Worm (Caenorhabditis elegans) whole organism, young adult: ENCODE results near the gene Y55F3BR.11.
A peak's percentile ranks its signal among the peaks of the same experiment; 100 is the strongest.

Source experiments
- C06A6.2 ChIP-seq: fragments of 200-800 bp; sonication (Bioruptor generic); conservative IDR thresholded peaks from 2 replicates; pipeline ENCODE4 v1.3.6; 2022; ENCODE audit warnings: missing genetic modification characterization, missing compliant biosample characterization
- C17E4.6 ChIP-seq: fragments of 200-800 bp; sonication (Bioruptor generic); IDR thresholded peaks from 2 replicates; pipeline ENCODE4 v1.3.6; 2022; ENCODE audit warnings: missing genetic modification reagents, missing genetic modification characterization, missing compliant biosample characterization
- F22D6.2 ChIP-seq: sonication (generic microtip); optimal IDR thresholded peaks from 2 replicates; lab custom pipeline; 2016; ENCODE audit warnings: mild to moderate bottlenecking, missing genetic modification characterization, missing compliant biosample characterization
- F23B12.7 ChIP-seq: sonication (generic microtip); optimal IDR thresholded peaks from 2 replicates; lab custom pipeline; 2017; ENCODE audit warnings: missing genetic modification characterization, mild to moderate bottlenecking, missing compliant biosample characterization, antibody characterized with exemption, moderate library complexity; ENCODE audit not compliant: insufficient read depth
- F37B4.10 ChIP-seq: fragments of 200-800 bp; sonication (Bioruptor generic); IDR thresholded peaks from 2 replicates; pipeline ENCODE4 v1.3.6; 2022; ENCODE audit warnings: missing genetic modification characterization, missing compliant biosample characterization
- K11D2.4 ChIP-seq: fragments of 200-800 bp; sonication (Bioruptor generic); IDR thresholded peaks from 2 replicates; pipeline ENCODE4 v1.3.6; 2022; ENCODE audit warnings: missing genetic modification reagents, missing genetic modification characterization, missing compliant biosample characterization
- Y53G8AR.9 ChIP-seq: fragments of 200-800 bp; sonication (Bioruptor generic); conservative IDR thresholded peaks from 2 replicates; pipeline ENCODE4 v1.3.6; 2022; ENCODE audit warnings: missing genetic modification reagents, missing genetic modification characterization, missing compliant biosample characterization
- Y56A3A.18 ChIP-seq: fragments of 200-800 bp; sonication (Bioruptor generic); IDR thresholded peaks from 2 replicates; pipeline ENCODE4 v1.3.6; 2022; ENCODE audit warnings: missing genetic modification reagents, missing genetic modification characterization, missing compliant biosample characterization
- Y95B8A.8 ChIP-seq: fragments of 200-800 bp; sonication (Bioruptor generic); IDR thresholded peaks from 2 replicates; pipeline ENCODE4 v1.3.6; 2022; ENCODE audit warnings: missing genetic modification reagents, missing genetic modification characterization, missing compliant biosample characterization
- akir-1 ChIP-seq: fragments of 200-800 bp; sonication (Bioruptor generic); optimal IDR thresholded peaks from 2 replicates; lab custom pipeline; 2018; ENCODE audit warnings: mild to moderate bottlenecking, missing genetic modification characterization, moderate library complexity, missing compliant biosample characterization
- athp-1 ChIP-seq: sonication (generic microtip); optimal IDR thresholded peaks from 2 replicates; lab custom pipeline; 2017; ENCODE audit warnings: mild to moderate bottlenecking, missing genetic modification characterization, missing compliant biosample characterization
- attf-5 ChIP-seq: fragments of 200-800 bp; sonication (Bioruptor generic); optimal IDR thresholded peaks from 2 replicates; lab custom pipeline; 2018; ENCODE audit warnings: mild to moderate bottlenecking, missing genetic modification characterization, missing compliant biosample characterization
- cebp-1 ChIP-seq, 2 experiments: fragments of 200-800 bp in 1 of 2; sonication (Bioruptor generic) in 1 of 2; sonication (generic microtip) in 1 of 2; IDR thresholded peaks in 1 of 2; optimal IDR thresholded peaks in 1 of 2; 2 replicates each; pipeline versions ENCODE4 v1.3.6 to Lab custom; 2017 to 2022; ENCODE audit warnings: missing compliant biosample characterization in 2 of 2, missing genetic modification characterization in 2 of 2, mild to moderate bottlenecking in 1 of 2, missing genetic modification reagents in 1 of 2, moderate library complexity in 1 of 2
- ceh-27 ChIP-seq: fragments of 200-800 bp; sonication (Bioruptor generic); optimal IDR thresholded peaks from 2 replicates; lab custom pipeline; 2018; ENCODE audit warnings: mild to moderate bottlenecking, missing genetic modification characterization, moderate library complexity, missing compliant biosample characterization
- ceh-79 ChIP-seq: sonication (generic microtip); optimal IDR thresholded peaks from 2 replicates; lab custom pipeline; 2017; ENCODE audit warnings: mild to moderate bottlenecking, missing genetic modification characterization, missing compliant biosample characterization
- die-1 ChIP-seq: sonication (generic microtip); optimal IDR thresholded peaks from 2 replicates; lab custom pipeline; 2016; ENCODE audit warnings: missing genotype, mild to moderate bottlenecking, missing genetic modification characterization, missing compliant biosample characterization
- dpl-1 ChIP-seq: fragments of 150-350 bp; optimal IDR thresholded peaks from 2 replicates; lab custom pipeline; 2014; ENCODE audit warnings: missing biosample characterization, missing genetic modification reagents, missing genetic modification characterization
- efl-1 ChIP-seq: fragments of 150-350 bp; optimal IDR thresholded peaks from 2 replicates; lab custom pipeline; 2014; ENCODE audit warnings: missing biosample characterization, missing genetic modification reagents, missing genetic modification characterization
- egl-18 ChIP-seq: fragments of 200-800 bp; sonication (Bioruptor generic); IDR thresholded peaks from 2 replicates; pipeline ENCODE4 v1.3.6; 2022; ENCODE audit warnings: missing genetic modification reagents, missing genetic modification characterization, missing compliant biosample characterization
- ekl-4 ChIP-seq: fragments of 200-800 bp; sonication (Bioruptor generic); IDR thresholded peaks from 2 replicates; pipeline ENCODE4 v1.3.6; 2022; ENCODE audit warnings: missing genetic modification reagents, missing genetic modification characterization, missing compliant biosample characterization
- hlh-12 ChIP-seq: sonication (generic microtip); optimal IDR thresholded peaks from 2 replicates; lab custom pipeline; 2016; ENCODE audit warnings: missing genetic modification characterization, missing compliant biosample characterization
- hsf-1 ChIP-seq: fragments of 200-800 bp; sonication (Bioruptor generic); IDR thresholded peaks from 2 replicates; pipeline ENCODE4 v1.3.6; 2022; ENCODE audit warnings: missing genetic modification reagents, missing genetic modification characterization, missing compliant biosample characterization
- lin-26 ChIP-seq: fragments of 200-800 bp; sonication (Bioruptor generic); IDR thresholded peaks from 2 replicates; pipeline ENCODE4 v1.3.6; 2022; ENCODE audit warnings: missing genetic modification reagents, missing genetic modification characterization, missing compliant biosample characterization
- lin-35 ChIP-seq, 3 experiments: fragments of 150-350 bp in 2 of 3; sonication (generic microtip) in 1 of 3; optimal IDR thresholded peaks; 2 replicates each; lab custom pipeline; 2014 to 2018; ENCODE audit warnings: missing biosample characterization in 3 of 3, missing genetic modification characterization in 3 of 3, missing genetic modification reagents in 3 of 3
- lin-40 ChIP-seq: sonication (generic microtip); optimal IDR thresholded peaks from 2 replicates; lab custom pipeline; 2016; ENCODE audit warnings: missing genetic modification characterization, mild to moderate bottlenecking, missing compliant biosample characterization, missing genotype, missing genetic modification reagents
- madf-6 ChIP-seq: fragments of 200-800 bp; sonication (Bioruptor generic); IDR thresholded peaks from 2 replicates; pipeline ENCODE4 v1.3.6; 2022; ENCODE audit warnings: missing genetic modification reagents, missing genetic modification characterization, missing compliant biosample characterization
- mcd-1 ChIP-seq: fragments of 200-800 bp; sonication (Bioruptor generic); IDR thresholded peaks from 2 replicates; pipeline ENCODE4 v1.3.6; 2022; ENCODE audit warnings: missing genetic modification reagents, missing genetic modification characterization, missing compliant biosample characterization
- mes-4 ChIP-seq: sonication (generic microtip); optimal IDR thresholded peaks from 2 replicates; lab custom pipeline; 2016; ENCODE audit warnings: missing genotype, missing genetic modification characterization, missing compliant biosample characterization
- nfya-1 ChIP-seq: sonication (generic microtip); optimal IDR thresholded peaks from 2 replicates; lab custom pipeline; 2017; ENCODE audit warnings: antibody characterized with exemption, missing compliant biosample characterization, missing genetic modification characterization, borderline replicate concordance; ENCODE audit not compliant: insufficient read depth
- nfya-2 ChIP-seq: fragments of 200-800 bp; sonication (Bioruptor generic); IDR thresholded peaks from 2 replicates; pipeline ENCODE4 v1.3.6; 2022; ENCODE audit warnings: missing genetic modification reagents, missing genetic modification characterization, missing compliant biosample characterization
- pbrm-1 ChIP-seq: fragments of 200-800 bp; sonication (Bioruptor generic); IDR thresholded peaks from 2 replicates; pipeline ENCODE4 v1.3.6; 2022; ENCODE audit warnings: missing genetic modification reagents, missing genetic modification characterization, missing compliant biosample characterization
- pha-4 ChIP-seq: fragments of 150-350 bp; sonication (generic microtip); optimal IDR thresholded peaks from 2 replicates; lab custom pipeline; 2014; ENCODE audit warnings: missing biosample characterization, missing genetic modification reagents, missing genetic modification characterization
- repo-1 ChIP-seq: sonication (generic microtip); optimal IDR thresholded peaks from 2 replicates; lab custom pipeline; 2017; ENCODE audit warnings: mild to moderate bottlenecking, missing genetic modification characterization, missing compliant biosample characterization
- sea-2 ChIP-seq: fragments of 200-800 bp; sonication (Bioruptor generic); IDR thresholded peaks from 2 replicates; pipeline ENCODE4 v1.3.6; 2022; ENCODE audit warnings: missing genetic modification characterization, missing compliant biosample characterization
- snpc-1.3 ChIP-seq: sonication (generic microtip); optimal IDR thresholded peaks from 2 replicates; lab custom pipeline; 2017; ENCODE audit warnings: missing genetic modification characterization, mild to moderate bottlenecking, missing compliant biosample characterization, antibody characterized with exemption, moderate library complexity, missing genotype, missing genetic modification reagents; ENCODE audit not compliant: insufficient read depth
- snpc-4 ChIP-seq, 5 experiments: fragments of 150-350 bp in 1 of 5; sonication (generic microtip) in 4 of 5; optimal IDR thresholded peaks; 2 replicates each; lab custom pipeline; 2014 to 2018; ENCODE audit warnings: missing genetic modification characterization in 5 of 5, missing biosample characterization in 3 of 5, antibody characterized with exemption in 2 of 5, mild to moderate bottlenecking in 2 of 5, missing compliant biosample characterization in 2 of 5, missing genotype in 2 of 5, moderate library complexity in 2 of 5, missing genetic modification reagents in 1 of 5
- somi-1 ChIP-seq: fragments of 200-800 bp; sonication (Bioruptor generic); optimal IDR thresholded peaks from 2 replicates; lab custom pipeline; 2018; ENCODE audit warnings: mild to moderate bottlenecking, missing genetic modification characterization, missing compliant biosample characterization
- zfh-2 ChIP-seq: fragments of 200-800 bp; sonication (Bioruptor generic); conservative IDR thresholded peaks from 2 replicates; pipeline ENCODE4 v1.3.6; 2022; ENCODE audit warnings: missing genetic modification reagents, missing genetic modification characterization, missing compliant biosample characterization
- zim-3 ChIP-seq: sonication (generic microtip); optimal IDR thresholded peaks from 2 replicates; lab custom pipeline; 2017; ENCODE audit warnings: mild to moderate bottlenecking, missing genetic modification characterization, moderate library complexity, missing compliant biosample characterization
- ztf-18 ChIP-seq: sonication (generic microtip); optimal IDR thresholded peaks from 2 replicates; lab custom pipeline; 2016; ENCODE audit warnings: missing genotype, mild to moderate bottlenecking, missing genetic modification characterization, missing compliant biosample characterization
- ztf-22 ChIP-seq: fragments of 200-800 bp; sonication (Bioruptor generic); optimal IDR thresholded peaks from 2 replicates; lab custom pipeline; 2018; ENCODE audit warnings: mild to moderate bottlenecking, missing genetic modification characterization, moderate library complexity, missing compliant biosample characterization
- ztf-25 ChIP-seq: fragments of 200-800 bp; sonication (Bioruptor generic); IDR thresholded peaks from 2 replicates; pipeline ENCODE4 v1.3.6; 2022; ENCODE audit warnings: missing genetic modification reagents, missing genetic modification characterization, missing compliant biosample characterization

Y55F3BR.11 gene

ce11 chrIV:874677-875076 is 19.7 kb downstream of the Y55F3BR.11 start, which contains the start of gene Y55F3BR.1 (continued):
- TF ChIP-seq snpc-1.3 (no peak), ztf-18 (tag; lab: Kevin White, UChicago) (no peak), mes-4 (tag; lab: Kevin White, UChicago) (no peak), dpl-1 (GFP tag; lab: Kevin White, UChicago) (peak; percentile 81), pbrm-1 (0 out of 2 replicates have a peak, but pooled peaks have one; percentile 35), mcd-1 (peak; percentile 95), zfh-2 (GFP tag; lab: Robert Waterston, UW) (no peak), attf-5 (peak; percentile 8), egl-18 (GFP tag; lab: Robert Waterston, UW) (no peak), efl-1 (GFP tag; lab: Kevin White, UChicago) (peak; percentile 90), lin-40 (tag; lab: Kevin White, UChicago) (no peak), lin-35 (GFP tag; optimal IDR thresholded peaks at IDR 0.05; lab: Kevin White, UChicago) (peak; percentile 27 to 92 (median 81))

- no peak for TF ChIP-seq snpc-4 (GFP tag; optimal IDR thresholded peaks at IDR 0.05; lab: Kevin White, UChicago)
- no peak for TF ChIP-seq snpc-4 (tag; optimal IDR thresholded peaks at IDR 0.05; lab: Kevin White, UChicago)
- TF ChIP-seq F22D6.2 = no peak
- TF ChIP-seq ztf-25 (GFP tag; lab: Robert Waterston, UW) = no peak
- no peak for TF ChIP-seq repo-1
- TF ChIP-seq ceh-79 = no peak
- no peak for TF ChIP-seq F23B12.7 (tag; lab: Kevin White, UChicago)
Measured at ce11 chrIV:878634-879033, 23.6 kb downstream of the Y55F3BR.11 start.

ce11 chrIV:884707-885394 is 29.8 kb downstream of the Y55F3BR.11 start, which contains the start of gene mak-2:
mak-2 (plus strand) TSS chrIV:885344.
- TF ChIP-seq zfh-2 (GFP tag; lab: Robert Waterston, UW) (no peak; the same call in 1 of the 2 replicates), snpc-4 (GFP tag; optimal IDR thresholded peaks at IDR 0.05; lab: Kevin White, UChicago) (no peak), snpc-4 (tag; optimal IDR thresholded peaks at IDR 0.05; lab: Kevin White, UChicago) (peak in 2 of 4 experiments; percentile 54 to 75), K11D2.4 (no peak), nfya-2 (no peak), pha-4 (tag; lab: Kevin White, UChicago) (no peak), ztf-18 (tag; lab: Kevin White, UChicago) (no peak), madf-6 (GFP tag; lab: Robert Waterston, UW) (no peak), ztf-22 (GFP tag; lab: Kevin White, UChicago) (no peak), mcd-1 (peak; percentile 95), repo-1 (no peak), C06A6.2 (GFP tag; lab: Robert Waterston, UW) (no peak), hsf-1 (GFP tag; lab: Robert Waterston, UW) (no peak), ekl-4 (GFP tag; lab: Robert Waterston, UW) (no peak), F37B4.10 (GFP tag; lab: Robert Waterston, UW) (no peak), cebp-1 (GFP tag; IDR thresholded peaks at IDR 0.05; lab: Robert Waterston, UW) (peak; percentile 48; the same call in 1 of the 2 replicates), cebp-1 (tag; optimal IDR thresholded peaks at IDR 0.05; lab: Kevin White, UChicago) (peak; percentile 78), akir-1 (no peak), die-1 (tag; lab: Kevin White, UChicago) (no peak), zim-3 (tag; lab: Kevin White, UChicago) (no peak), lin-26 (GFP tag; lab: Robert Waterston, UW) (no peak), Y53G8AR.9 (GFP tag; lab: Robert Waterston, UW) (0 out of 2 replicates have a peak, but pooled peaks have one; percentile 32), F23B12.7 (tag; lab: Kevin White, UChicago) (no peak), C17E4.6 (GFP tag; lab: Robert Waterston, UW) (no peak), sea-2 (GFP tag; lab: Robert Waterston, UW) (no peak), somi-1 (GFP tag; lab: Kevin White, UChicago) (no peak), nfya-1 (tag; lab: Kevin White, UChicago) (no peak), athp-1 (tag; lab: Kevin White, UChicago) (no peak), ceh-27 (peak; percentile 29), egl-18 (GFP tag; lab: Robert Waterston, UW) (no peak), hlh-12 (tag; lab: Kevin White, UChicago) (no peak), Y56A3A.18 (GFP tag; lab: Robert Waterston, UW) (no peak), Y95B8A.8 (GFP tag; lab: Robert Waterston, UW) (no peak)
